Fruit fly (Drosophila melanogaster) Kc167 (cell line): ENCODE measurements around the gene eIF3d1.

ENCODE experiments used
- Myc ChIP-seq: fragments of >200 bp; optimal IDR thresholded peaks from 2 replicates; lab custom pipeline; 2017; ENCODE audit warnings: missing external identifiers
- Sin3A ChIP-seq: fragments of >200 bp; optimal IDR thresholded peaks from 2 replicates; lab custom pipeline; 2018; ENCODE audit warnings: missing external identifiers
- h ChIP-seq: fragments of >200 bp; optimal IDR thresholded peaks from 3 replicates; lab custom pipeline; 2018; ENCODE audit warnings: missing external identifiers
- insv ChIP-seq: fragments of >200 bp; optimal IDR thresholded peaks from 3 replicates; lab custom pipeline; 2018; ENCODE audit warnings: missing external identifiers
- psq ChIP-seq: fragments of >200 bp; optimal IDR thresholded peaks from 2 replicates; lab custom pipeline; 2017; ENCODE audit warnings: missing external identifiers
- ttk ChIP-seq: sonication (Bioruptor generic); optimal IDR thresholded peaks from 2 replicates; lab custom pipeline; 2017; ENCODE audit warnings: missing external identifiers

Gene eIF3d1

dm6 chr3R:23714852-23715251, 35.0 kb downstream of the eIF3d1 start:
- TF ChIP-seq insv (lab: Kevin White, UChicago), result no peak

dm6 chr3R:23718297-23718941, 38.6 kb downstream of the eIF3d1 start, which contains the start of gene nau:
nau (minus strand) TSS chr3R:23718357.
- TF ChIP-seq Sin3A (no peak), h (lab: Kevin White, UChicago) (no peak), insv (lab: Kevin White, UChicago) (no peak), ttk (no peak), Myc (no peak), psq (lab: Kevin White, UChicago) (no peak)

- TF ChIP-seq ttk, result no peak
These were observed 41.7 kb downstream of the eIF3d1 start, which contains the start of gene CG10232 for dm6 chr3R:23721525-23721924. CG10232 (minus strand) TSS chr3R:23721625.

- TF ChIP-seq insv (lab: Kevin White, UChicago) (no peak), h (lab: Kevin White, UChicago) (no peak), Sin3A (no peak), psq (lab: Kevin White, UChicago) (no peak), ttk (no peak), Myc (no peak)
These were observed 42.1 kb downstream of the eIF3d1 start for dm6 chr3R:23721936-23722335.

dm6 chr3R:23722680-23723372, 43.0 kb downstream of the eIF3d1 start, which contains the start of gene CG10365:
CG10365 (plus strand) TSS chr3R:23723331.
- TF ChIP-seq Myc (no peak), ttk (no peak), insv (lab: Kevin White, UChicago) (no peak), Sin3A (no peak), h (lab: Kevin White, UChicago) (no peak), psq (lab: Kevin White, UChicago) (no peak)

dm6 chr3R:23723381-23724034, 43.7 kb downstream of the eIF3d1 start:
- no peak for TF ChIP-seq Sin3A
- TF ChIP-seq insv (lab: Kevin White, UChicago), result no peak
- no peak for TF ChIP-seq Myc
- no peak for TF ChIP-seq ttk
- no peak for TF ChIP-seq h (lab: Kevin White, UChicago)
- TF ChIP-seq psq (lab: Kevin White, UChicago), result no peak

dm6 chr3R:23724843-23725506, 45.1 kb downstream of the eIF3d1 start:
- TF ChIP-seq ttk (no peak), Sin3A (no peak), h (lab: Kevin White, UChicago) (no peak), Myc (no peak), psq (lab: Kevin White, UChicago) (no peak), insv (lab: Kevin White, UChicago) (no peak)

dm6 chr3R:23725711-23726349, 46.0 kb downstream of the eIF3d1 start:
- TF ChIP-seq psq (lab: Kevin White, UChicago) (no peak), ttk (no peak), Sin3A (no peak), Myc (no peak), h (lab: Kevin White, UChicago) (no peak), insv (lab: Kevin White, UChicago) (no peak)

dm6 chr3R:23726740-23727139, 46.9 kb downstream of the eIF3d1 start:
- TF ChIP-seq psq (lab: Kevin White, UChicago) (no peak), ttk (no peak), Myc (no peak), Sin3A (no peak), h (lab: Kevin White, UChicago) (no peak), insv (lab: Kevin White, UChicago) (no peak)

dm6 chr3R:23727657-23728056, 47.8 kb downstream of the eIF3d1 start:
- TF ChIP-seq h (lab: Kevin White, UChicago), result no peak
- TF ChIP-seq Myc, result no peak
- no peak for TF ChIP-seq Sin3A
- TF ChIP-seq psq (lab: Kevin White, UChicago), result no peak

- TF ChIP-seq Myc (no peak), ttk (no peak)
These were observed 48.2 kb downstream of the eIF3d1 start for dm6 chr3R:23728086-23728485.

dm6 chr3R:23729066-23729465, 49.2 kb downstream of the eIF3d1 start:
- TF ChIP-seq ttk, result no peak
- TF ChIP-seq psq (lab: Kevin White, UChicago), result no peak
- TF ChIP-seq h (lab: Kevin White, UChicago), result no peak
